Fruit fly (Drosophila melanogaster): ENCODE results near the gene Cpr76Ba.
A peak's percentile ranks its signal among the peaks of the same experiment; 100 is the strongest.

The Cpr76Ba gene

dm6 chr3L:19560695-19561246 is 42.6 kb upstream of the Cpr76Ba start (continued):
- TF ChIP-seq ems (GFP tag; optimal IDR thresholded peaks at IDR 0.05) (peak; percentile 92), trh (GFP tag; optimal IDR thresholded peaks at IDR 0.05) (peak; percentile 94), CG7372 (GFP tag; IDR thresholded peaks at IDR 0.05) (peak; percentile 90), pan (optimal IDR thresholded peaks at IDR 0.05) (no peak), pan (GFP tag; optimal IDR thresholded peaks at IDR 0.05 in 1 of 2, IDR thresholded peaks at IDR 0.05 in 1 of 2) (peak in 1 of 2 experiments; percentile 94), so (GFP tag; IDR thresholded peaks at IDR 0.05) (peak; percentile 97), Vsx1 (GFP tag; optimal IDR thresholded peaks at IDR 0.05) (peak; percentile 92), vvl (GFP tag; IDR thresholded peaks at IDR 0.05) (peak; percentile 98), emc (GFP tag; optimal IDR thresholded peaks at IDR 0.05) (peak; percentile 75), jigr1 (GFP tag; IDR thresholded peaks at IDR 0.05) (peak; percentile 85; the same call in 2 of the 3 replicates), CG11695 (GFP tag; IDR thresholded peaks at IDR 0.05) (peak; percentile 95), Sry-β (GFP tag; optimal IDR thresholded peaks at IDR 0.05) (peak; percentile 62), CG7357 (GFP tag; IDR thresholded peaks at IDR 0.05) (peak; percentile 87), ttk (GFP tag; IDR thresholded peaks at IDR 0.05) (peak; percentile 92), croc (GFP tag; conservative IDR thresholded peaks at IDR 0.05) (peak; percentile 93), CG3163 (GFP tag; optimal IDR thresholded peaks at IDR 0.05) (peak; percentile 68), HHEX (GFP tag; optimal IDR thresholded peaks at IDR 0.05) (peak; percentile 93), CG7987 (GFP tag; optimal IDR thresholded peaks at IDR 0.05) (peak; percentile 78), gfzf (GFP tag; optimal IDR thresholded peaks at IDR 0.05) (peak; percentile 15), Asciz (GFP tag; optimal IDR thresholded peaks at IDR 0.05) (peak; percentile 93), D19B (GFP tag; optimal IDR thresholded peaks at IDR 0.05) (peak; percentile 77), Mad (GFP tag; optimal IDR thresholded peaks at IDR 0.05) (peak; percentile 93), CG2889 (GFP tag; IDR thresholded peaks at IDR 0.05) (peak; percentile 91), Trl (optimal IDR thresholded peaks at IDR 0.05) (no peak), Trl (GFP tag; optimal IDR thresholded peaks at IDR 0.05) (peak; percentile 94), CG4404 (GFP tag; IDR thresholded peaks at IDR 0.05) (peak; percentile 98), Dad (GFP tag; optimal IDR thresholded peaks at IDR 0.05) (peak; percentile 90), onecut (GFP tag; IDR thresholded peaks at IDR 0.05) (peak; percentile 91), BEAF-32 (GFP tag; optimal IDR thresholded peaks at IDR 0.05) (peak; percentile 10), CG15479 (GFP tag; optimal IDR thresholded peaks at IDR 0.05) (peak; percentile 96), grn (GFP tag; optimal IDR thresholded peaks at IDR 0.05) (peak; percentile 68), sisA (GFP tag; IDR thresholded peaks at IDR 0.05) (peak; percentile 94), nerfin-2 (GFP tag; IDR thresholded peaks at IDR 0.05; ENCODE audit: partially characterized antibody) (no peak), chm (GFP tag; IDR thresholded peaks at IDR 0.05) (peak; percentile 97), ssp (GFP tag; IDR thresholded peaks at IDR 0.05) (peak; percentile 87), D19A (tag; optimal IDR thresholded peaks at IDR 0.05) (peak; percentile 91), kni (GFP tag; optimal IDR thresholded peaks at IDR 0.05) (peak; percentile 87), Gug (GFP tag; IDR thresholded peaks at IDR 0.05) (peak; percentile 86), CG4424 (GFP tag; optimal IDR thresholded peaks at IDR 0.05) (peak; percentile 96), CG14667 (GFP tag; IDR thresholded peaks at IDR 0.05) (peak; percentile 89), CG6689 (GFP tag; IDR thresholded peaks at IDR 0.05) (peak; percentile 95), CG3847 (GFP tag; IDR thresholded peaks at IDR 0.05) (peak; percentile 95), pho (GFP tag; optimal IDR thresholded peaks at IDR 0.05) (peak; percentile 90), btn (GFP tag; optimal IDR thresholded peaks at IDR 0.05) (peak; percentile 80), Myb (GFP tag; optimal IDR thresholded peaks at IDR 0.05) (peak; percentile 77), HLHmδ (GFP tag; optimal IDR thresholded peaks at IDR 0.05) (no peak), dan (GFP tag; IDR thresholded peaks at IDR 0.05) (no peak; the same call in 1 of the 2 replicates), B-H1 (GFP tag; IDR thresholded peaks at IDR 0.05) (peak; percentile 93), gro (GFP tag; optimal IDR thresholded peaks at IDR 0.05) (peak; percentile 88), maf-S (GFP tag; optimal IDR thresholded peaks at IDR 0.05) (peak; percentile 91), fd3F (GFP tag; optimal IDR thresholded peaks at IDR 0.05) (peak; percentile 93), CG17359 (tag; optimal IDR thresholded peaks at IDR 0.05) (peak; percentile 96)

All from whole organism, embryonic.